Worm (Caenorhabditis elegans) whole organism, L3 larva: ENCODE measurements around the gene T09F5.2.

ENCODE experiments used
- ama-1 ChIP-seq: fragments of 150-350 bp; optimal IDR thresholded peaks from 2 replicates; lab custom pipeline; 2018
- ceh-9 ChIP-seq: sonication (generic microtip); optimal IDR thresholded peaks from 2 replicates; lab custom pipeline; 2018; ENCODE audit warnings: missing biosample characterization, missing genetic modification characterization
- daf-12 ChIP-seq: fragments of 150-350 bp; optimal IDR thresholded peaks from 2 replicates; lab custom pipeline; 2014; ENCODE audit warnings: missing biosample characterization, missing genetic modification reagents, missing genetic modification characterization
- egl-27 ChIP-seq: sonication (generic microtip); optimal IDR thresholded peaks from 4 replicates; lab custom pipeline; 2017; ENCODE audit warnings: missing biosample characterization, missing genetic modification reagents, missing genetic modification characterization
- elt-1 ChIP-seq: fragments of 150-350 bp; optimal IDR thresholded peaks from 2 replicates; lab custom pipeline; 2014; ENCODE audit warnings: missing biosample characterization, missing genetic modification characterization
- fkh-10 ChIP-seq: sonication (generic microtip); optimal IDR thresholded peaks from 2 replicates; lab custom pipeline; 2017; ENCODE audit warnings: missing biosample characterization, missing genetic modification reagents, missing genetic modification characterization
- hmg-11 ChIP-seq: sonication (generic microtip); optimal IDR thresholded peaks from 2 replicates; lab custom pipeline; 2016; ENCODE audit warnings: missing genetic modification characterization, missing compliant biosample characterization
- lin-15B ChIP-seq: fragments of 150-350 bp; optimal IDR thresholded peaks from 2 replicates; lab custom pipeline; 2014; ENCODE audit warnings: missing biosample characterization, missing genetic modification characterization
- mdl-1 ChIP-seq: fragments of 150-350 bp; optimal IDR thresholded peaks from 2 replicates; lab custom pipeline; 2014; ENCODE audit warnings: missing biosample characterization, missing genetic modification characterization
- nhr-11 ChIP-seq: fragments of 150-350 bp; optimal IDR thresholded peaks from 2 replicates; lab custom pipeline; 2014; ENCODE audit warnings: missing biosample characterization, missing genetic modification characterization
- skn-1 ChIP-seq: fragments of 150-350 bp; optimal IDR thresholded peaks from 2 replicates; lab custom pipeline; 2014; ENCODE audit warnings: missing biosample characterization, missing genetic modification characterization
- tbx-2 ChIP-seq: sonication (generic microtip); optimal IDR thresholded peaks from 2 replicates; lab custom pipeline; 2016; ENCODE audit warnings: mild to moderate bottlenecking, missing genetic modification characterization, missing compliant biosample characterization
- unc-62 ChIP-seq: fragments of 150-350 bp; sonication (generic microtip); optimal IDR thresholded peaks from 4 replicates; lab custom pipeline; 2014; ENCODE audit warnings: missing biosample characterization, missing genetic modification reagents, missing genetic modification characterization

DNA sequence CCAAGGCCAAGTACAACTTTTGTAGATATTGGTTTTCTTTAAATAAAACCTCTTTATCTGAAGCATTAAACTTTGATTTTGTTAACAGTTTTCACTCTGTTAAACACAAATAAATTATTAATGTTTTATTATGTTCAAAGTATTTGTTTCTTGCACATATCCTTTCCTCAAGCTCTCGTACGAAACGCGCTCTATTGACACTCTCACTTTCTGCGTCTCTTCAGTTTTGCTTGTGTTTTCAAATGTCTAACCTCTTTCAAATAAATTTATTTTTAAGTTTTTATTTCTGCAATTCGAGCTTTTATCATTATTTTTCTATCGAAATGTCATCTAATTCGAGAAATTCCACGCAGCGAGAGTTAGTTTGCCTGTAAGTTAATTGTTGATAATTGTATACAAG, 7.0 kb upstream of the T09F5.2 start, which contains the start of gene K08F9.4:
- TF ChIP-seq lin-15B (tag; lab: Kevin White, UChicago) (peak; percentile 87), ceh-9 (tag; lab: Kevin White, UChicago) (no peak), ama-1 (lab: Kevin White, UChicago) (no peak), mdl-1 (tag; lab: Kevin White, UChicago) (no peak), elt-1 (tag; lab: Kevin White, UChicago) (no peak), skn-1 (tag; lab: Kevin White, UChicago) (no peak), fkh-10 (no peak), tbx-2 (tag; lab: Kevin White, UChicago) (no peak), daf-12 (tag; lab: Kevin White, UChicago) (no peak), unc-62 (GFP tag; lab: Kevin White, UChicago) (no peak), nhr-11 (tag; lab: Kevin White, UChicago) (no peak), hmg-11 (peak; percentile 32), egl-27 (no peak)
